Worm (Caenorhabditis elegans) whole organism, early embryonic: ENCODE results near the gene F52C6.3.

Experiments
- ama-1 ChIP-seq: fragments of 150-350 bp; optimal IDR thresholded peaks from 2 replicates; lab custom pipeline; 2014
- ets-7 ChIP-seq: sonication (generic microtip); optimal IDR thresholded peaks from 2 replicates; lab custom pipeline; 2016; ENCODE audit warnings: missing genotype, missing genetic modification characterization, missing compliant biosample characterization
- flt-1 ChIP-seq: fragments of 200-800 bp; sonication (Bioruptor generic); IDR thresholded peaks from 2 replicates; pipeline ENCODE4 v1.3.6; 2022; ENCODE audit warnings: missing genetic modification characterization, missing compliant biosample characterization
- hmbx-1 ChIP-seq: sonication (generic microtip); optimal IDR thresholded peaks from 2 replicates; lab custom pipeline; 2016; ENCODE audit warnings: mild to moderate bottlenecking, missing genetic modification characterization, missing compliant biosample characterization
- scrt-1 ChIP-seq: fragments of 200-800 bp; sonication (Bioruptor generic); IDR thresholded peaks from 2 replicates; pipeline ENCODE4 v1.3.6; 2022; ENCODE audit warnings: missing genetic modification characterization, missing compliant biosample characterization
- sea-1 ChIP-seq: fragments of 200-800 bp; sonication (Bioruptor generic); conservative IDR thresholded peaks from 2 replicates; pipeline ENCODE4 v1.3.6; 2022; ENCODE audit warnings: missing genetic modification characterization, missing compliant biosample characterization
- tbx-11 ChIP-seq: fragments of 200-800 bp; sonication (Bioruptor generic); IDR thresholded peaks from 2 replicates; pipeline ENCODE4 v1.3.6; 2022; ENCODE audit warnings: missing genetic modification characterization, missing compliant biosample characterization
- tra-4 ChIP-seq: sonication (generic microtip); optimal IDR thresholded peaks from 2 replicates; lab custom pipeline; 2017; ENCODE audit warnings: missing genetic modification characterization, missing compliant biosample characterization

DNA sequence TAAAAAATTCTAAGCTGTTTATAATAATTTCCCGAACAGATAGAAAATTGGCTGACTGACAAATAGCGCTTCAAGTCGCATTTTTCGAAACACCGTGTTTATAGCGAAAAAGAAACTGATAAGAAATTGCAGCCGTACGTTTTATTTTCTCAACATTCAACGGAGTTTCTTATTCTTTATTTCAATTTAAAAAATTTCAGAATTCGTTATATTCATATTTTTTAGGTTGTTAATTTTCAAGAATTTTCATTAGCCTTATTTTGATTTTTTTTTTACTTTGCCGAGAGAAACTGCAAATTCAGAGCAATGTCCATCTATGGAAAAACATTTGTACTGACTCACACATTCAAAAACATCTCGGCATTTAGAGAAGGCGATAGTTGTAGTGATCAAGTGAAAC lies 26.6 kb upstream of the F52C6.3 start, which contains the start of gene C46F9.6:
- no peak for TF ChIP-seq ama-1
- TF ChIP-seq tra-4 (tag; lab: Kevin White, UChicago) = no peak
- no peak for TF ChIP-seq tbx-11 (GFP tag; lab: Robert Waterston, UW)
- no peak for TF ChIP-seq sea-1
- no peak for TF ChIP-seq ets-7 (tag; lab: Kevin White, UChicago)
- no peak for TF ChIP-seq hmbx-1 (tag; lab: Kevin White, UChicago)
- no peak for TF ChIP-seq scrt-1
- TF ChIP-seq flt-1 = no peak
